Fruit fly (Drosophila melanogaster): ENCODE results near the gene Gss2.

DNA sequence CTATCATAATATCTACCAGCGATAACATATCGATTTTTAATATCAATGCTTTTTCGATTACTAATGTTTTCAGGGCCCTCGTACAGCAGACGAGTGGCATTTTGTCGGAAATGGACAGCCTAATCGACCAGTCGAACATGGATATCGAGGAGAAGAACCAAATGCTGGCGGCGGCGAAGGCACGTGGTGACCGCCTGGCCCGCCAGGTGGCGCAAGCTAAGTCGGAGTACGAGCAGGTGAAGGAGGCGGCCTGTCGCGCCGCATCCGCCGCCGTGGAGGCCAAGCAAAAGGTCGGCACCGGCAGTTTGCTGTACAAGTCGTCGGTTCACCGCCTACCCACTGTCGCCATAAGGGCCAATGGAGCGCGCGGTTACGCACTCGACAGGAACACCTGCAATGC, 14.9 kb upstream of the Gss2 start:
- TF ChIP-seq CG8478 (optimal IDR thresholded peaks at IDR 0.05), result no peak
- peak; percentile 84 to 87 for TF ChIP-seq CTCF (optimal IDR thresholded peaks at IDR 0.05)

Data from S2 (cell line).